Fruit fly (Drosophila melanogaster) whole organism, embryonic: Measurements from ENCODE around the gene CG17841.
A peak's percentile ranks its signal among the peaks of the same experiment; 100 is the strongest.

Source experiments
- B-H2 ChIP-seq: fragments of 200-800 bp; sonication (Bioruptor generic); optimal IDR thresholded peaks from 2 replicates; lab custom pipeline; 2018; ENCODE audit warnings: missing biosample characterization, mild to moderate bottlenecking, missing genetic modification characterization
- CG10147 ChIP-seq: fragments of 200-800 bp; sonication (Bioruptor generic); optimal IDR thresholded peaks from 2 replicates; lab custom pipeline; 2019; ENCODE audit warnings: missing biosample characterization, mild to moderate bottlenecking, missing genetic modification characterization, moderate library complexity
- CG10959 ChIP-seq: fragments of 200-800 bp; sonication (Bioruptor generic); IDR thresholded peaks from 2 replicates; pipeline ENCODE4 v1.3.6; 2022; ENCODE audit warnings: missing biosample characterization, missing genetic modification characterization
- CG14965 ChIP-seq: fragments of 200-800 bp; sonication (Bioruptor generic); optimal IDR thresholded peaks from 2 replicates; lab custom pipeline; 2016; ENCODE audit warnings: missing biosample characterization, missing genetic modification characterization, borderline replicate concordance
- CG15696 ChIP-seq: fragments of 200-800 bp; sonication (Bioruptor generic); optimal IDR thresholded peaks from 2 replicates; lab custom pipeline; 2019; ENCODE audit warnings: missing biosample characterization, mild to moderate bottlenecking, missing genetic modification characterization, moderate library complexity
- CG17328 ChIP-seq: fragments of 200-800 bp; sonication (Bioruptor generic); IDR thresholded peaks from 2 replicates; pipeline ENCODE4 v1.3.6; 2022; ENCODE audit warnings: missing biosample characterization, missing genetic modification characterization
- CG17802 ChIP-seq: fragments of 200-800 bp; sonication (Bioruptor generic); optimal IDR thresholded peaks from 2 replicates; lab custom pipeline; 2018; ENCODE audit warnings: missing biosample characterization, mild to moderate bottlenecking, missing genetic modification characterization, moderate library complexity
- CG2678 ChIP-seq: fragments of 200-800 bp; sonication (Bioruptor generic); optimal IDR thresholded peaks from 3 replicates; lab custom pipeline; 2019; ENCODE audit warnings: missing biosample characterization, mild to moderate bottlenecking, missing genetic modification characterization, moderate library complexity
- CG30403 ChIP-seq: fragments of 200-800 bp; sonication (Bioruptor generic); optimal IDR thresholded peaks from 3 replicates; lab custom pipeline; 2016; ENCODE audit warnings: missing biosample characterization, missing genetic modification characterization
- CG32772 ChIP-seq: fragments of 200-800 bp; sonication (Bioruptor generic); IDR thresholded peaks from 2 replicates; pipeline ENCODE4 v1.3.6; 2022; ENCODE audit warnings: missing biosample characterization, missing genetic modification characterization
- CG3407 ChIP-seq: fragments of 200-800 bp; sonication (Bioruptor generic); optimal IDR thresholded peaks from 2 replicates; lab custom pipeline; 2018; ENCODE audit warnings: missing biosample characterization, mild to moderate bottlenecking, missing genetic modification characterization
- CG34422 ChIP-seq: fragments of 200-800 bp; sonication (Bioruptor generic); IDR thresholded peaks from 3 replicates; pipeline ENCODE4 v1.3.6; 2022; ENCODE audit warnings: missing biosample characterization, missing genetic modification characterization
- CG4707 ChIP-seq: fragments of 200-800 bp; sonication (Bioruptor generic); optimal IDR thresholded peaks from 2 replicates; lab custom pipeline; 2018; ENCODE audit warnings: missing biosample characterization, mild to moderate bottlenecking, missing genetic modification characterization, moderate library complexity
- CG7839 ChIP-seq: fragments of 200-800 bp; sonication (Bioruptor generic); optimal IDR thresholded peaks from 3 replicates; lab custom pipeline; 2018; ENCODE audit warnings: missing biosample characterization, mild to moderate bottlenecking, missing genetic modification characterization, moderate library complexity
- CrebB ChIP-seq: fragments of 200-800 bp; sonication (Bioruptor generic); optimal IDR thresholded peaks from 3 replicates; lab custom pipeline; 2018; ENCODE audit warnings: missing biosample characterization, mild to moderate bottlenecking, missing genetic modification characterization
- D19A ChIP-seq: fragments of 200-800 bp; optimal IDR thresholded peaks from 3 replicates; lab custom pipeline; 2019; ENCODE audit warnings: missing biosample characterization, mild to moderate bottlenecking, missing genetic modification characterization, moderate library complexity
- D19B ChIP-seq: fragments of 200-800 bp; sonication (Bioruptor generic); optimal IDR thresholded peaks from 2 replicates; lab custom pipeline; 2017; ENCODE audit warnings: missing biosample characterization, mild to moderate bottlenecking, missing genetic modification characterization
- Dbx ChIP-seq: fragments of 200-800 bp; sonication (Bioruptor generic); IDR thresholded peaks from 3 replicates; pipeline ENCODE4 v1.3.6; 2022; ENCODE audit warnings: missing biosample characterization, missing genetic modification characterization
- Deaf1 ChIP-seq: fragments of 200-800 bp; optimal IDR thresholded peaks from 3 replicates; lab custom pipeline; 2019; ENCODE audit warnings: missing biosample characterization, mild to moderate bottlenecking, missing genetic modification characterization, moderate library complexity
- Doc3 ChIP-seq: fragments of 200-800 bp; sonication (Bioruptor generic); IDR thresholded peaks from 3 replicates; pipeline ENCODE4 v1.3.6; 2022; ENCODE audit warnings: missing biosample characterization, missing genetic modification characterization; ENCODE audit not compliant: partially characterized antibody
- Dp ChIP-seq: fragments of 200-800 bp; sonication (Bioruptor generic); optimal IDR thresholded peaks from 2 replicates; lab custom pipeline; 2018; ENCODE audit warnings: missing biosample characterization, mild to moderate bottlenecking, missing genetic modification characterization, moderate library complexity
- Drgx ChIP-seq: fragments of 200-800 bp; sonication (Bioruptor generic); IDR thresholded peaks from 2 replicates; pipeline ENCODE4 v1.3.6; 2022; ENCODE audit warnings: missing biosample characterization, missing genetic modification characterization
- E2f1 ChIP-seq: fragments of 200-800 bp; sonication (Bioruptor generic); IDR thresholded peaks from 2 replicates; pipeline ENCODE4 v1.3.6; 2022; ENCODE audit warnings: missing biosample characterization, missing genetic modification characterization
- Ets65A ChIP-seq: fragments of 200-800 bp; sonication (Bioruptor generic); peaks from one replicate; lab custom pipeline; 2016; ENCODE audit warnings: missing biosample characterization, missing genetic modification characterization
- Hr51 ChIP-seq, 2 experiments: fragments of 200-800 bp; sonication (Bioruptor generic); optimal IDR thresholded peaks; 2 replicates in 1 of 2; 3 replicates in 1 of 2; lab custom pipeline; 2016 to 2018; ENCODE audit warnings: missing biosample characterization in 2 of 2, missing genetic modification characterization in 2 of 2, mild to moderate bottlenecking in 1 of 2, moderate library complexity in 1 of 2
- Lhr ChIP-seq: fragments of 200-800 bp; sonication (Bioruptor generic); optimal IDR thresholded peaks from 3 replicates; lab custom pipeline; 2017; ENCODE audit warnings: mild to moderate bottlenecking, missing biosample characterization, missing genetic modification reagents, missing genetic modification characterization
- Neu2 ChIP-seq: fragments of 200-800 bp; sonication (Bioruptor generic); optimal IDR thresholded peaks from 3 replicates; lab custom pipeline; 2016; ENCODE audit warnings: missing biosample characterization, missing genetic modification characterization, borderline replicate concordance
- Side ChIP-seq: fragments of 200-800 bp; sonication (Bioruptor generic); optimal IDR thresholded peaks from 2 replicates; lab custom pipeline; 2016; ENCODE audit warnings: missing biosample characterization, missing genetic modification characterization
- Sox100B ChIP-seq: fragments of 200-800 bp; sonication (Bioruptor generic); optimal IDR thresholded peaks from 3 replicates; lab custom pipeline; 2018; ENCODE audit warnings: missing biosample characterization, mild to moderate bottlenecking, missing genetic modification characterization
- caup ChIP-seq: fragments of 200-800 bp; sonication (Bioruptor generic); optimal IDR thresholded peaks from 3 replicates; lab custom pipeline; 2017; ENCODE audit warnings: missing biosample characterization, mild to moderate bottlenecking, missing genetic modification characterization, moderate library complexity; ENCODE audit not compliant: severe bottlenecking
- chn ChIP-seq: fragments of 200-800 bp; sonication (Bioruptor generic); optimal IDR thresholded peaks from 2 replicates; lab custom pipeline; 2016; ENCODE audit warnings: missing biosample characterization, missing genetic modification characterization
- dm ChIP-seq: fragments of 200-800 bp; sonication (Bioruptor generic); optimal IDR thresholded peaks from 3 replicates; lab custom pipeline; 2016; ENCODE audit warnings: missing biosample characterization, missing genetic modification characterization
- ems ChIP-seq: fragments of 200-800 bp; sonication (Bioruptor generic); optimal IDR thresholded peaks from 3 replicates; lab custom pipeline; 2016; ENCODE audit warnings: missing biosample characterization, missing genetic modification characterization
- grau ChIP-seq: fragments of 200-800 bp; optimal IDR thresholded peaks from 3 replicates; lab custom pipeline; 2019; ENCODE audit warnings: missing biosample characterization, mild to moderate bottlenecking, missing genetic modification characterization, moderate library complexity
- hb ChIP-seq: fragments of 200-800 bp; sonication (Bioruptor generic); IDR thresholded peaks from 3 replicates; pipeline ENCODE4 v1.3.6; 2022; ENCODE audit warnings: missing biosample characterization, missing genetic modification characterization; ENCODE audit not compliant: partially characterized antibody
- lola ChIP-seq, 3 experiments: fragments of >200 bp in 2 of 3; fragments of 200-800 bp in 1 of 3; sonication (Bioruptor generic) in 1 of 3; optimal IDR thresholded peaks; 2 replicates each; lab custom pipeline; 2017 to 2019; ENCODE audit warnings: missing biosample characterization in 3 of 3, missing genetic modification characterization in 3 of 3, mild to moderate bottlenecking in 1 of 3, moderate library complexity in 1 of 3
- nerfin-2 ChIP-seq: fragments of 200-800 bp; sonication (Bioruptor generic); IDR thresholded peaks from 2 replicates; pipeline ENCODE4 v1.3.6; 2022; ENCODE audit warnings: missing biosample characterization, missing genetic modification characterization; ENCODE audit not compliant: partially characterized antibody
- p53 ChIP-seq: fragments of 200-800 bp; sonication (Bioruptor generic); optimal IDR thresholded peaks from 2 replicates; lab custom pipeline; 2016; ENCODE audit warnings: missing biosample characterization, missing genetic modification characterization
- pfk ChIP-seq: fragments of 200-800 bp; sonication (Bioruptor generic); optimal IDR thresholded peaks from 2 replicates; lab custom pipeline; 2018; ENCODE audit warnings: missing biosample characterization, mild to moderate bottlenecking, missing genetic modification characterization, moderate library complexity
- pita ChIP-seq: fragments of 200-800 bp; sonication (Bioruptor generic); optimal IDR thresholded peaks from 2 replicates; lab custom pipeline; 2017; ENCODE audit warnings: missing biosample characterization, mild to moderate bottlenecking, missing genetic modification characterization
- row ChIP-seq: fragments of 200-800 bp; sonication (Bioruptor generic); IDR thresholded peaks from 3 replicates; pipeline ENCODE4 v1.3.6; 2022; ENCODE audit warnings: missing biosample characterization, missing genetic modification characterization
- sens ChIP-seq: fragments of 200-800 bp; sonication (Bioruptor generic); peaks from one replicate; lab custom pipeline; 2016; ENCODE audit warnings: missing biosample characterization, missing genetic modification characterization
- sim ChIP-seq: fragments of 200-800 bp; sonication (Bioruptor generic); IDR thresholded peaks from 2 replicates; pipeline ENCODE4 v1.3.6; 2022; ENCODE audit warnings: missing biosample characterization, missing genetic modification characterization
- sisA ChIP-seq: fragments of 200-800 bp; sonication (Bioruptor generic); IDR thresholded peaks from 2 replicates; pipeline ENCODE4 v1.3.6; 2022; ENCODE audit warnings: missing biosample characterization, missing genetic modification characterization
- unc-4 ChIP-seq: fragments of 200-800 bp; sonication (Bioruptor generic); IDR thresholded peaks from 2 replicates; pipeline ENCODE4 v1.3.6; 2022; ENCODE audit warnings: missing biosample characterization, missing genetic modification characterization; ENCODE audit not compliant: partially characterized antibody
- wdn ChIP-seq: fragments of 200-800 bp; sonication (Bioruptor generic); IDR thresholded peaks from 2 replicates; pipeline ENCODE4 v1.3.6; 2022; ENCODE audit warnings: missing biosample characterization, missing genetic modification characterization
- yki ChIP-seq: fragments of >200 bp; optimal IDR thresholded peaks from 3 replicates; lab custom pipeline; 2018
- z ChIP-seq: fragments of 200-800 bp; sonication (Bioruptor generic); IDR thresholded peaks from 3 replicates; pipeline ENCODE4 v1.3.6; 2022; ENCODE audit warnings: missing biosample characterization, missing genetic modification characterization
- zf30C ChIP-seq: fragments of 200-800 bp; sonication (Bioruptor generic); optimal IDR thresholded peaks from 3 replicates; lab custom pipeline; 2018; ENCODE audit warnings: missing biosample characterization, mild to moderate bottlenecking, missing genetic modification characterization

CG17841 gene

DNA sequence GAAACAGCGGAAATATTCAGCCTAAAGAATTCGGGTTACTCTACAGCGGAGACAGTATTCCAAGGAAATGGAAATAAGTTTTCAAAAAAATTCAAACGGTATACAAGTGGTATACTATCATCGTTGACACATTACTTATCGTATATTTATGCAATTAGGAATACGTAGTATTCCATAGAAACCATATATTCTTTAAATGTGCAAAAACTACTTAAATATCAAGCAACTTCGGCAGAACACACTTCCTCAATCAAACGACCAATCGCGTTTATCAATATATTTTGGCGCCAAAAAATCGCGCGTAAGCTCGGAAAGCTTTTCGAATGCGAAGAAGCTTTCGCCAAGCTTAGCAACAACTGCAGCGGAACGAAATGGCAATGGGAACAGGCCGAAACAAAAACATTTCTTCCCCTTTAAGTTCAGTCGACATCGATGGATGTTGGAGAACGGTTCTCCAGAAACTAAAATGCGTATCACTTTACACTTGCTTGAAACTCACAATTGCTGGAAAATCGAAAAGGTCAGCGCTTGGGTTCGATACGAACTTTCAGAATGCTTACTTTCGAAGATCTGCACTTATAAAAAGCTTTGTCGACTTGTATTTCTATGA is 48.8 kb upstream of the CG17841 start (continued):
- TF ChIP-seq E2f1 (GFP tag; lab: Robert Waterston, UW) (peak; percentile 52; the same call in 1 of the 2 replicates), unc-4 (GFP tag; lab: Robert Waterston, UW) (no peak), CG4707 (no peak), Dbx (no peak), CG34422 (GFP tag; lab: Robert Waterston, UW) (no peak), CG2678 (tag; lab: Kevin White, UChicago) (peak; percentile 1), caup (no peak), Dp (peak; percentile 66), CG30403 (GFP tag; lab: Kevin White, UChicago) (peak; percentile 5), Lhr (GFP tag; lab: Kevin White, UChicago) (no peak), B-H2 (GFP tag; lab: Kevin White, UChicago) (peak; percentile 2), D19A (tag; lab: Kevin White, UChicago) (peak; percentile 68), Deaf1 (peak; percentile 93), pfk (GFP tag; lab: Kevin White, UChicago) (peak; percentile 97), grau (peak; percentile 6), yki (no peak), Drgx (GFP tag; lab: Robert Waterston, UW) (0 out of 2 replicates have a peak, but pooled peaks have one; percentile 39), Side (GFP tag; lab: Kevin White, UChicago) (no peak), Hr51 (GFP tag; optimal IDR thresholded peaks at IDR 0.05; lab: Kevin White, UChicago) (peak in 1 of 2 experiments; percentile 33), row (GFP tag; lab: Robert Waterston, UW) (peak; percentile 79)
- TF ChIP-seq, all 482 proteins: peak for 39

- TF ChIP-seq sim (no peak), CG10959 (GFP tag; lab: Robert Waterston, UW) (no peak), CG10147 (no peak), nerfin-2 (GFP tag; lab: Robert Waterston, UW) (no peak), CG17328 (no peak), p53 (GFP tag; lab: Kevin White, UChicago) (no peak), grau (peak; percentile 19), Doc3 (GFP tag; lab: Robert Waterston, UW) (no peak), lola (GFP tag; optimal IDR thresholded peaks at IDR 0.05; lab: Kevin White, UChicago) (no peak), sens (GFP tag; lab: Kevin White, UChicago) (peak; percentile 76), CG32772 (no peak), ems (no peak), D19B (no peak), CG14965 (GFP tag; lab: Kevin White, UChicago) (no peak), CG3407 (GFP tag; lab: Kevin White, UChicago) (no peak), wdn (GFP tag; lab: Robert Waterston, UW) (no peak), dm (GFP tag; lab: Kevin White, UChicago) (no peak), z (GFP tag; lab: Robert Waterston, UW) (no peak), chn (no peak), hb (GFP tag; lab: Robert Waterston, UW) (no peak), zf30C (GFP tag; lab: Kevin White, UChicago) (no peak), sisA (GFP tag; lab: Robert Waterston, UW) (no peak), Neu2 (GFP tag; lab: Kevin White, UChicago) (no peak), CG7839 (peak; percentile 26), Sox100B (GFP tag; lab: Kevin White, UChicago) (no peak), CrebB (no peak), CG17802 (tag; lab: Kevin White, UChicago) (no peak), pita (no peak), Ets65A (GFP tag; lab: Kevin White, UChicago) (peak; percentile 6), CG15696 (tag; lab: Kevin White, UChicago) (no peak)
Measured at dm6 chrX:10320425-10320978, 47.4 kb upstream of the CG17841 start.
